Fruit fly (Drosophila melanogaster): ENCODE results near the gene Cpr64Aa.

Cpr64Aa gene

DNA sequence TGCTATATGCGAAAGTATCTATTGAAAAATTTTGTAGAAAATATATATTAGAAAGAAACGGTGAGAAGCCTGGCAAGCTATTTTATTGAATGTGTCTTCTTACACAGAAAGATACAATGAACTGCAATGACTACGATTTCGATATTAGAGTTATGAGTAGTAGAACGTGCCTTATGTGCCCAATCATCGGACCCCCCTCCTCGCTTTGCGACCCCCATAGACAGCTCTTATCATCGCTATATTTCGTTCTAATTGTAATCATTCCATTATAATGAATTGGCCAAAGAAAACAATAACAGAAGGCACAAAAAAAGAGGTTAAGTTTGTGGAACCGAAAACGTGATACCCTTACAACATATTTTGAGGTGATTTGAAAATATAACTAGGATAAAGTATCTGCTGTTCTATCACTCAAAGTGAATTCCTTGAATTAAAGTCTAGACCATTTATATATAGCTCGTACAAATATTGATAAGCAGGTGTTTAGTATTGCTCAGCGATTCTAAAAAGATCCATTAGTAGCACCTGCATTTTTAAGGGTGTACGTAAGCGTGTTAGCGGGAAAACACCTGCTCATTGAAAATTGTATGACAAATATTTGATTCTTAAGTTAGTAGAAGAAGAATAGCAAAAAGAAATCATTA lies 23.9 kb upstream of the Cpr64Aa start:
- TF ChIP-seq CG14655 (GFP tag; optimal IDR thresholded peaks at IDR 0.05) (peak; percentile 5), Pif1B (GFP tag; optimal IDR thresholded peaks at IDR 0.05) (no peak), CG13204 (GFP tag; optimal IDR thresholded peaks at IDR 0.05) (no peak)

DNA sequence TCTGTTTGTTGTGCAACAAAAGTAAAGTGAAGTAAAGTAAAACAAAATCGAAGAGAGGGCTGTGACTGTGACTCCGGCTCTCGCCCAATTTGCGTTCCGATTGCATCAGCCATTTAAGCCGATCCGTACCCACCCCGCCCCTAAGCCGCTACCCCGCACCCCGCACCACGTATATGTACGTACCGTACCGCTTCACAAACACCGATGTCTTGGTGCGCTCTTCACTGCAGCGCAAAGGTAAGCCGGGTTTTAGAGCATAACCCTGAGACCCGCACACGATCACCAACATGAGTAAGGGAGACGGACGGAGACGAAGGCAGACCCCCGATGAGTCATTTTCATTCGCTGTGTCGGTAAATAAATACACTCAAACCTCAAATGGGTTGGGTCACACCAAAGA lies 23.2 kb upstream of the Cpr64Aa start:
- TF ChIP-seq CG8301 (tag; optimal IDR thresholded peaks at IDR 0.05) (no peak), CG15710 (tag; optimal IDR thresholded peaks at IDR 0.05) (no peak), gl (tag; optimal IDR thresholded peaks at IDR 0.05) (no peak), CG13204 (GFP tag; optimal IDR thresholded peaks at IDR 0.05) (no peak), Snoo (tag; optimal IDR thresholded peaks at IDR 0.05) (no peak), CG32121 (GFP tag; IDR thresholded peaks at IDR 0.05) (no peak), EcR (GFP tag; optimal IDR thresholded peaks at IDR 0.05) (no peak), CG14655 (GFP tag; optimal IDR thresholded peaks at IDR 0.05) (no peak), Ets98B (GFP tag; IDR thresholded peaks at IDR 0.05) (no peak), Pif1B (GFP tag; optimal IDR thresholded peaks at IDR 0.05) (no peak)

DNA sequence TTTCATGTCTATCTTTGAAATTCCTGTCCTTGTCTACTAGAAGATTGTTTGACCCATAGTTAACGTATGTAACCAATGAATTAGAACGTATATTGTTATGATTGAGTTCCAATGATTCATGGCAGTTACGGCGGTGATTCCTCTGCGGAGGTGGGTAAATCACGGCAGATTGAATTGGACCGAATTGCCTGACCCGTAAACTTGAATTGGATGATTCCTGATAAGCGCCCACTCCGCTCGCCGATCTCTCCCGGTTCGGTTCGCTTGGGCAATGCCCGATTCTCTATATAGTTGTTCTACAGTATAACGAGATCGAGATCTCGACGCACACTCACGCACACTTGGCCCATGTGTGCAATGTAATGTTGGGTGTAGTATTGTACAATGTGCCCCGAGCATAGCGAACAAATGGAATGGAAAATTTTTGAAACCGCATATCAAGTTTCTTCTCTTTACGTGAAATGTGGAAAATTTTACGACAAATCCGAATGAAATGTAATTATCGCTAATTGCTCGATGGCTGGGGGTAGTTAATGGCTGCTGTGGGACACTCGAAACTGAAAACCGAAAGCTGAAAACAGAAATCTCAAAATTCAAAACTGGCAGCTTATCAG lies 22.5 kb upstream of the Cpr64Aa start:
- no peak for TF ChIP-seq CG4496 (GFP tag; IDR thresholded peaks at IDR 0.05)
- TF ChIP-seq D1 (tag; optimal IDR thresholded peaks at IDR 0.05), result no peak
- TF ChIP-seq CG12605 (GFP tag; IDR thresholded peaks at IDR 0.05), result no peak
- TF ChIP-seq CG34367 (tag; optimal IDR thresholded peaks at IDR 0.05), result no peak
- no peak for TF ChIP-seq CG10348 (GFP tag; IDR thresholded peaks at IDR 0.05)
- no peak for TF ChIP-seq Pif1A (GFP tag; optimal IDR thresholded peaks at IDR 0.05)
- no peak for TF ChIP-seq CG17806 (tag; optimal IDR thresholded peaks at IDR 0.05)
- peak; percentile 29 for TF ChIP-seq EcR (GFP tag; optimal IDR thresholded peaks at IDR 0.05)

DNA sequence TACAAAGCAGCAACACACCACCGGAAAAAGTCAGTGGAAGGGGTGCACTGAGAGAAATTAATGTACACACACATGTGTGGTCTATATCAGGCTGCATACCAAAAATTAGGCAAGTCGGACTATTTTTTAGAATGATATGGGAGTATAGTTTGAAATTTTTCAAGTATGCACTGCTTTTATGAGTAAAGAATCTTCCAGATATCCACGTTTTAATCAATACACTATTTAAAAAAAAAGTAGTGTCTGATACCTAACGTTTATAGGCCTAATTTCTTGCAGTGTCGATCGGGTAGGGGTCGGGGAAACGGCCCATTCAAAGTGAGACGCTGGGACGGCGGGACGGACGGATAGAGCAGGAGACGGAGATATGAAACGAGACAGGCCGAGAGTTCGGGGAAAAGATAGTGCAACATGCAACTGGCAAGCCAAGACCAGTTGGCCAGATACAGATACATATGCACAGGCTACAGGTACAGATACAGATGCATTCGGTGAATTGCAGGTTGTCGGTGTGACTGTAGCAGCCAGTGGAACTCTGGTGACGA lies 21.5 kb upstream of the Cpr64Aa start:
- TF ChIP-seq Snoo (tag; optimal IDR thresholded peaks at IDR 0.05) (peak; percentile 41), CG9948 (tag; optimal IDR thresholded peaks at IDR 0.05) (peak; percentile 94), CG32121 (GFP tag; IDR thresholded peaks at IDR 0.05) (peak; percentile 92), CG34367 (tag; optimal IDR thresholded peaks at IDR 0.05) (peak; percentile 91), CG12605 (GFP tag; IDR thresholded peaks at IDR 0.05) (peak; percentile 82), gl (tag; optimal IDR thresholded peaks at IDR 0.05) (peak; percentile 85), CG8159 (tag; optimal IDR thresholded peaks at IDR 0.05) (peak; percentile 96), Ets98B (GFP tag; IDR thresholded peaks at IDR 0.05) (peak; percentile 79), CG13204 (GFP tag; optimal IDR thresholded peaks at IDR 0.05) (peak; percentile 74), EcR (GFP tag; optimal IDR thresholded peaks at IDR 0.05) (peak; percentile 19), CG8301 (tag; optimal IDR thresholded peaks at IDR 0.05) (peak; percentile 95), CG14655 (GFP tag; optimal IDR thresholded peaks at IDR 0.05) (peak; percentile 95), CG4496 (GFP tag; IDR thresholded peaks at IDR 0.05) (peak; percentile 88), D1 (tag; optimal IDR thresholded peaks at IDR 0.05) (peak; percentile 88), rn (GFP tag; IDR thresholded peaks at IDR 0.05) (peak; percentile 42; the same call in 1 of the 2 replicates), Pif1A (GFP tag; optimal IDR thresholded peaks at IDR 0.05) (peak; percentile 95), CG15710 (tag; optimal IDR thresholded peaks at IDR 0.05) (peak; percentile 94), CG17806 (tag; optimal IDR thresholded peaks at IDR 0.05) (peak; percentile 92), fd96Ca (GFP tag; IDR thresholded peaks at IDR 0.05) (peak; percentile 89), Pif1B (GFP tag; optimal IDR thresholded peaks at IDR 0.05) (peak; percentile 89), CG10348 (GFP tag; IDR thresholded peaks at IDR 0.05) (peak; percentile 70)

DNA sequence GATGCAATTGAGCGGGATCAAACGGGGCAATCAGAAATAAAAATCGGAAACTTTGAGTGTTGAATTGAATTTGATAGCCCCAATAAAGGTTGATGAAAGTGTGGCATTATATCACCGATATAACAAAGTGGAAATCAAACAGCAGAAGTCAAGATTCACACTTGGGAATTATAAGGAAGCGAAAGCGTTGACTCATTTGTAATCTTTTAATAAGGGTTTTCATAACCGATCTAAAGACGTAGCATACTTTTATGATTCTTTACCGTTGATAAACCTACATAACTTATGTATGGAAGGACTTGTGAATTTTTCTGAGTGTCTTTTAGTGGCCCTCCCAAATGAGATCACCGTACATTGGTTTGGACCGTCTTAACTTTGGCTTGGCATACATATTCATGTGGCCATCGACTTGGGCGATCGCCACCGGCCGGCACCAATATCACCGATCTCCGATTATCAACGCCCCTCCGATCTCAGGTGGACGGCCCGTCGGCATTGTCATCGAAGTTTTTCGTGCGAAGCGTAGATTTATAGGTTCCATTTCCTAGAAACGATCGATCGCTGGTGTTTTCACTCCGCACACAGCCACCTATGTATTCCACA lies 20.5 kb upstream of the Cpr64Aa start:
- peak; percentile 11 for TF ChIP-seq CG15710 (tag; optimal IDR thresholded peaks at IDR 0.05)
- TF ChIP-seq CG32121 (GFP tag; IDR thresholded peaks at IDR 0.05), result no peak
- peak; percentile 1 for TF ChIP-seq CG9948 (tag; optimal IDR thresholded peaks at IDR 0.05)
- peak; percentile 6 for TF ChIP-seq CG34367 (tag; optimal IDR thresholded peaks at IDR 0.05)
- peak; percentile 27 for TF ChIP-seq CG8159 (tag; optimal IDR thresholded peaks at IDR 0.05)
- no peak for TF ChIP-seq EcR (GFP tag; optimal IDR thresholded peaks at IDR 0.05)
- no peak for TF ChIP-seq Pif1A (GFP tag; optimal IDR thresholded peaks at IDR 0.05)
- peak; percentile 13 for TF ChIP-seq CG14655 (GFP tag; optimal IDR thresholded peaks at IDR 0.05)

DNA sequence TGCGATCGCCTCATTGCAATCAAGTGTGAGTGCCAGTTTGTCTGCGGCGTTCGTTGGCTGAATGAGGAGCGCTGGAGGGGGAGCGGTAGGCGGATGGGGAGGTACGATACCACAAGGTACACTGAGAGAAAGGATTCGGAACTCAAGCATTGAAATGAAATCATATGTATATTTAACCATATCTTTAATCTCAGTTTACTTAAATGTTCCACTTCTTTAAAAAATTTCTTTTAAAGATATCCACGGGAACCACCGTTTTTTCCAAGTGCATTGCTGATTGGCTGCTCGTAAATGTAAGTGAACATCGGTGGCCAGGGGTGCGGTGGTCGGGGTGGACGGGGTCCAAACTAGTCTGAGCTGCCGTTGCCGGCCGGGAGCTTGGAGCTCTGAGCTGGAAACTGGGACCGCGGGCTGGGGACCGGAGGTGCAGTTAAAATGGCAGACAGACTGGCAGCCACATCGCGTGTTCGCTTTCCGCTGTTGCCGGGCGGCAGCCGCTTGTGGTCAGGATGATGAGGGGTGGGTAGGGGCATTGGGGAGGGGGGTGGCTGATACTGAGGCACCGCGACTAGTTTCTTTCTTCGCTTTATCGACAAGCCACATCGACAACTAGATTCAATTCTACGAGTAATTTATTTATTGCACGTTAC lies 19.3 kb upstream of the Cpr64Aa start:
- TF ChIP-seq Snoo (tag; optimal IDR thresholded peaks at IDR 0.05) (peak; percentile 97), CG14655 (GFP tag; optimal IDR thresholded peaks at IDR 0.05) (peak; percentile 99), CG15710 (tag; optimal IDR thresholded peaks at IDR 0.05) (peak; percentile 99), CG32121 (GFP tag; IDR thresholded peaks at IDR 0.05) (peak; percentile 99), gl (tag; optimal IDR thresholded peaks at IDR 0.05) (peak; percentile 97), CG10348 (GFP tag; IDR thresholded peaks at IDR 0.05) (peak; percentile 97), CG9948 (tag; optimal IDR thresholded peaks at IDR 0.05) (peak; percentile 97), Pif1B (GFP tag; optimal IDR thresholded peaks at IDR 0.05) (peak; percentile 97), CG17806 (tag; optimal IDR thresholded peaks at IDR 0.05) (peak; percentile 98), EcR (GFP tag; optimal IDR thresholded peaks at IDR 0.05) (peak; percentile 89), fd96Ca (GFP tag; IDR thresholded peaks at IDR 0.05) (peak; percentile 99), CG8301 (tag; optimal IDR thresholded peaks at IDR 0.05) (peak; percentile 99), rn (GFP tag; IDR thresholded peaks at IDR 0.05) (peak; percentile 99), Ets98B (GFP tag; IDR thresholded peaks at IDR 0.05) (peak; percentile 99), CG13204 (GFP tag; optimal IDR thresholded peaks at IDR 0.05) (peak; percentile 95), CG4496 (GFP tag; IDR thresholded peaks at IDR 0.05) (peak; percentile 99), D1 (tag; optimal IDR thresholded peaks at IDR 0.05) (peak; percentile 88), CG8159 (tag; optimal IDR thresholded peaks at IDR 0.05) (peak; percentile 99), CG34367 (tag; optimal IDR thresholded peaks at IDR 0.05) (peak; percentile 99), CG12605 (GFP tag; IDR thresholded peaks at IDR 0.05) (peak; percentile 99), Pif1A (GFP tag; optimal IDR thresholded peaks at IDR 0.05) (peak; percentile 98)
